Worm (Caenorhabditis elegans): ENCODE data around the gene gstk-2.

The gstk-2 gene

ce11 chrIV:7246553-7246952, 4.5 kb upstream of the gstk-2 start, which contains the start of gene col-114:
TSS of gene col-114 (minus strand) at chrIV:7246653.
- no peak for TF ChIP-seq W03F9.2 (tag; optimal IDR thresholded peaks at IDR 0.05)
- TF ChIP-seq dao-5 (tag; optimal IDR thresholded peaks at IDR 0.05) = no peak
- no peak for TF ChIP-seq him-1 (tag; optimal IDR thresholded peaks at IDR 0.05)

- TF ChIP-seq dao-5 (tag; optimal IDR thresholded peaks at IDR 0.05) = no peak
- no peak for TF ChIP-seq him-1 (tag; optimal IDR thresholded peaks at IDR 0.05)
- TF ChIP-seq W03F9.2 (tag; optimal IDR thresholded peaks at IDR 0.05) = no peak
These were observed 3.5 kb upstream of the gstk-2 start for ce11 chrIV:7245592-7245991.

- TF ChIP-seq dao-5 (tag; optimal IDR thresholded peaks at IDR 0.05) (no peak), W03F9.2 (tag; optimal IDR thresholded peaks at IDR 0.05) (no peak), him-1 (tag; optimal IDR thresholded peaks at IDR 0.05) (no peak)
These were observed 1.8 kb upstream of the gstk-2 start, which contains the start of gene afmd-1 for ce11 chrIV:7243913-7244312. TSS of gene afmd-1 (plus strand) at chrIV:7244228.

ce11 chrIV:7240564-7240963, 1.5 kb downstream of the gstk-2 start:
- TF ChIP-seq W03F9.2 (tag; optimal IDR thresholded peaks at IDR 0.05) (no peak), him-1 (tag; optimal IDR thresholded peaks at IDR 0.05) (no peak), dao-5 (tag; optimal IDR thresholded peaks at IDR 0.05) (no peak)

- TF ChIP-seq W03F9.2 (tag; optimal IDR thresholded peaks at IDR 0.05) (no peak), dao-5 (tag; optimal IDR thresholded peaks at IDR 0.05) (no peak), him-1 (tag; optimal IDR thresholded peaks at IDR 0.05) (no peak)
These were observed 4.3 kb downstream of the gstk-2 start, which contains the start of gene elo-3 for ce11 chrIV:7237668-7238214. TSS of gene elo-3 (plus strand) at chrIV:7237718.

ce11 chrIV:7236248-7236772, 5.8 kb downstream of the gstk-2 start:
- no peak for TF ChIP-seq dao-5 (tag; optimal IDR thresholded peaks at IDR 0.05)
- TF ChIP-seq him-1 (tag; optimal IDR thresholded peaks at IDR 0.05) = no peak
- no peak for TF ChIP-seq W03F9.2 (tag; optimal IDR thresholded peaks at IDR 0.05)

ce11 chrIV:7235382-7235917, 6.6 kb downstream of the gstk-2 start:
- TF ChIP-seq W03F9.2 (tag; optimal IDR thresholded peaks at IDR 0.05) = no peak
- TF ChIP-seq dao-5 (tag; optimal IDR thresholded peaks at IDR 0.05) = no peak
- no peak for TF ChIP-seq him-1 (tag; optimal IDR thresholded peaks at IDR 0.05)

- TF ChIP-seq dao-5 (tag; optimal IDR thresholded peaks at IDR 0.05) = no peak
- no peak for TF ChIP-seq him-1 (tag; optimal IDR thresholded peaks at IDR 0.05)
- TF ChIP-seq W03F9.2 (tag; optimal IDR thresholded peaks at IDR 0.05) = no peak
These were observed 7.4 kb downstream of the gstk-2 start for ce11 chrIV:7234623-7235022.

- TF ChIP-seq dao-5 (tag; optimal IDR thresholded peaks at IDR 0.05) (no peak), W03F9.2 (tag; optimal IDR thresholded peaks at IDR 0.05) (no peak), him-1 (tag; optimal IDR thresholded peaks at IDR 0.05) (no peak)
These were observed 8.5 kb downstream of the gstk-2 start for ce11 chrIV:7233566-7234014.

ce11 chrIV:7230935-7231334, 11.1 kb downstream of the gstk-2 start, which contains the start of gene D2024.4:
TSS of gene D2024.4 (plus strand) at chrIV:7231235.
- TF ChIP-seq W03F9.2 (tag; optimal IDR thresholded peaks at IDR 0.05) (no peak), him-1 (tag; optimal IDR thresholded peaks at IDR 0.05) (no peak), dao-5 (tag; optimal IDR thresholded peaks at IDR 0.05) (no peak)

- TF ChIP-seq him-1 (tag; optimal IDR thresholded peaks at IDR 0.05) (no peak), dao-5 (tag; optimal IDR thresholded peaks at IDR 0.05) (no peak), W03F9.2 (tag; optimal IDR thresholded peaks at IDR 0.05) (peak; percentile 91)
These were observed 11.9 kb downstream of the gstk-2 start, which contains the start of gene cap-1 for ce11 chrIV:7230198-7230597. TSS of gene cap-1 (minus strand) at chrIV:7230223.

ce11 chrIV:7228208-7228607, 13.9 kb downstream of the gstk-2 start, which contains the start of gene D2024.5:
TSS of gene D2024.5 (minus strand) at chrIV:7228308.
- TF ChIP-seq W03F9.2 (tag; optimal IDR thresholded peaks at IDR 0.05) = no peak
- TF ChIP-seq dao-5 (tag; optimal IDR thresholded peaks at IDR 0.05) = no peak
- TF ChIP-seq him-1 (tag; optimal IDR thresholded peaks at IDR 0.05) = no peak

- no peak for TF ChIP-seq W03F9.2 (tag; optimal IDR thresholded peaks at IDR 0.05)
- TF ChIP-seq dao-5 (tag; optimal IDR thresholded peaks at IDR 0.05) = no peak
- no peak for TF ChIP-seq him-1 (tag; optimal IDR thresholded peaks at IDR 0.05)
These were observed 15.0 kb downstream of the gstk-2 start, which contains the start of gene R13A1.10 for ce11 chrIV:7227072-7227471. TSS of gene R13A1.10 (minus strand) at chrIV:7227172.

ce11 chrIV:7222088-7222487, 20.0 kb downstream of the gstk-2 start:
- TF ChIP-seq him-1 (tag; optimal IDR thresholded peaks at IDR 0.05) (no peak), dao-5 (tag; optimal IDR thresholded peaks at IDR 0.05) (no peak), W03F9.2 (tag; optimal IDR thresholded peaks at IDR 0.05) (no peak)
